Fruit fly (Drosophila melanogaster): ENCODE measurements around the gene Jhbp4.
A peak's percentile ranks its signal among the peaks of the same experiment; 100 is the strongest.

The Jhbp4 gene

DNA sequence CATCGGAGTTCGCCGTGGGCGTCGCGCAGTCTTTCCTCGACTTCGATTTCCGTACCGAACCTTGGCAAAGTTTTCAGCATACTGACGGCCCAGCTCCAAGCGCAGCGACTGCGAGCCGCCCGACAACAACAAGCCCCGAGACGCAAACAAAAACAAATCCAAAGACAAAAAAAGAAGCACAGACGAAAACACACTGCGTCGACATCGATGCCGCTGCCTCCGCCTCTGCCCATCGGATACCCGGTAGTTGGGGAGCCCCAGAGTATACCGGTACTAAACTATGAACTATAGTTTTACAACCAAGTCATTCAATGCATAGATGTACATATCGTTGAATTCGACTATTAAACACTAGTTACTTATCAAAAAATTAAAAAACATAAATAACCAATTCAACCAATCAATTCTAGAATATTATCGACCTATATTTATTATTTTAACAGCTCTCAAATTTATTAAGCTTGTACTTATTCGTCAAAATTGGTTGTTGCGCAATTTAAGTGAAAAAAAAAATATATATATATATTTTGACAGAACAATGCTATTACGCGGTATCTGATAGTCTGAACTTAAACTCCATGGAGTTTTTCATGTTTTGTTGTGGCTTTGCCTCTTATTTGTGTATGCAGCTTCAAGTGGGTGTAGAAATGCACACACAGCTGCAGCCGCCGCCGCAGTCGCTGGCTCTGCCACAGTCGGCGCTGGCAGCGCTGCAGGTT lies 50.9 kb downstream of the Jhbp4 start (continued):
- TF ChIP-seq kah (GFP tag; optimal IDR thresholded peaks at IDR 0.05) = peak; percentile 69
- TF ChIP-seq odd (GFP tag; optimal IDR thresholded peaks at IDR 0.05) = peak; percentile 77
- TF ChIP-seq PHDP (tag; optimal IDR thresholded peaks at IDR 0.05) = peak; percentile 69
- TF ChIP-seq CG4707 (GFP tag; optimal IDR thresholded peaks at IDR 0.05) = peak; percentile 10
- TF ChIP-seq pho (GFP tag; optimal IDR thresholded peaks at IDR 0.05) = no peak
- peak; percentile 43 for TF ChIP-seq lab (GFP tag; optimal IDR thresholded peaks at IDR 0.05)
- no peak for TF ChIP-seq emc (GFP tag; optimal IDR thresholded peaks at IDR 0.05)
- no peak for TF ChIP-seq dati (GFP tag; IDR thresholded peaks at IDR 0.05)
- TF ChIP-seq jigr1 (GFP tag; IDR thresholded peaks at IDR 0.05) = 0 out of 3 replicates have a peak, but pooled peaks have one; percentile 34
- 0 out of 2 replicates have a peak, but pooled peaks have one; percentile 47 for TF ChIP-seq Awh (GFP tag; IDR thresholded peaks at IDR 0.05)
- peak; percentile 72 for TF ChIP-seq CG10431 (GFP tag; optimal IDR thresholded peaks at IDR 0.05)
- peak; percentile 73 for TF ChIP-seq run (tag; optimal IDR thresholded peaks at IDR 0.05)
- TF ChIP-seq GATAe (GFP tag; conservative IDR thresholded peaks at IDR 0.05) = no peak
- peak; percentile 85 for TF ChIP-seq CG1529 (GFP tag; optimal IDR thresholded peaks at IDR 0.05)
- peak; percentile 58 for TF ChIP-seq CG5245 (GFP tag; optimal IDR thresholded peaks at IDR 0.05)
- TF ChIP-seq aop (GFP tag; IDR thresholded peaks at IDR 0.05) = no peak
- TF ChIP-seq CG11093 (GFP tag; IDR thresholded peaks at IDR 0.05) = peak; percentile 64; the same call in 1 of the 3 replicates
- no peak for TF ChIP-seq NC2α (GFP tag; optimal IDR thresholded peaks at IDR 0.05)
- peak; percentile 56 for TF ChIP-seq kni (GFP tag; optimal IDR thresholded peaks at IDR 0.05)
- peak; percentile 70 for TF ChIP-seq HHEX (GFP tag; optimal IDR thresholded peaks at IDR 0.05)
- TF ChIP-seq croc (GFP tag; conservative IDR thresholded peaks at IDR 0.05) = peak; percentile 64
- 0 out of 2 replicates have a peak, but pooled peaks have one; percentile 9 for TF ChIP-seq Gsc (GFP tag; IDR thresholded peaks at IDR 0.05)
- peak; percentile 85 for TF ChIP-seq D19A (tag; optimal IDR thresholded peaks at IDR 0.05)
- no peak for TF ChIP-seq danr (GFP tag; IDR thresholded peaks at IDR 0.05)
- TF ChIP-seq Dref (GFP tag; IDR thresholded peaks at IDR 0.05) = no peak
- no peak for TF ChIP-seq rib (GFP tag; IDR thresholded peaks at IDR 0.05)
- TF ChIP-seq sna (GFP tag; IDR thresholded peaks at IDR 0.05; ENCODE audit: partially characterized antibody) = no peak
- peak; percentile 36; the same call in 1 of the 4 replicates for TF ChIP-seq Gug (GFP tag; IDR thresholded peaks at IDR 0.05)
- peak; percentile 15 for TF ChIP-seq psq (GFP tag; optimal IDR thresholded peaks at IDR 0.05)
- TF ChIP-seq lilli (GFP tag; optimal IDR thresholded peaks at IDR 0.05) = peak; percentile 46
- TF ChIP-seq lola (GFP tag; optimal IDR thresholded peaks at IDR 0.05) = peak in 1 of 3 experiments; percentile 92
- TF ChIP-seq Fer2 (tag; optimal IDR thresholded peaks at IDR 0.05) = no peak
- TF ChIP-seq CG14710 (tag; optimal IDR thresholded peaks at IDR 0.05) = peak; percentile 91
- peak; percentile 73 for TF ChIP-seq CG1602 (GFP tag; optimal IDR thresholded peaks at IDR 0.05)
- no peak for TF ChIP-seq gce (GFP tag; IDR thresholded peaks at IDR 0.05)
- peak; percentile 48 for TF ChIP-seq esg (GFP tag; conservative IDR thresholded peaks at IDR 0.05)
- peak; percentile 35 for TF ChIP-seq bab2 (GFP tag; optimal IDR thresholded peaks at IDR 0.05)
- TF ChIP-seq CG15601 (tag; optimal IDR thresholded peaks at IDR 0.05) = peak; percentile 82
